Fruit fly (Drosophila melanogaster) whole organism: ENCODE measurements around the gene CG42816.

Experiments
- EcR ChIP-seq, 2 experiments: fragments of >200 bp; optimal IDR thresholded peaks; 2 replicates each; lab custom pipeline; 2017; ENCODE audit warnings: missing biosample characterization in 2 of 2, missing genetic modification characterization in 2 of 2, missing genetic modification reagents in 2 of 2
- usp ChIP-seq: fragments of >200 bp; optimal IDR thresholded peaks from 2 replicates; lab custom pipeline; 2017; ENCODE audit warnings: missing biosample characterization, missing genetic modification characterization, mixed read lengths

- TF ChIP-seq EcR (GFP tag; optimal IDR thresholded peaks at IDR 0.05; lab: Kevin White, UChicago): no peak
- TF ChIP-seq usp (GFP tag; lab: Kevin White, UChicago): no peak
Observed at dm6 chr3L:17808597-17809213, 11.3 kb upstream of the CG42816 start, which contains the start of gene CG32191.
